Worm (Caenorhabditis elegans) whole organism, L2 larva: ENCODE data around the gene B0222.5.

Source experiments
- C34F6.9 ChIP-seq: fragments of 150-350 bp; optimal IDR thresholded peaks from 2 replicates; lab custom pipeline; 2014; ENCODE audit warnings: missing biosample characterization, missing genetic modification characterization
- F13H6.1 ChIP-seq: sonication (generic microtip); optimal IDR thresholded peaks from 2 replicates; lab custom pipeline; 2016; ENCODE audit warnings: missing genetic modification characterization, missing compliant biosample characterization
- Y55F3AM.14 ChIP-seq: fragments of 200-800 bp; sonication (Bioruptor generic); optimal IDR thresholded peaks from 2 replicates; lab custom pipeline; 2018; ENCODE audit warnings: mild to moderate bottlenecking, missing genetic modification characterization, missing compliant biosample characterization
- ZK546.5 ChIP-seq: sonication (generic microtip); optimal IDR thresholded peaks from 2 replicates; lab custom pipeline; 2017; ENCODE audit warnings: missing biosample characterization, missing genetic modification characterization
- alr-1 ChIP-seq: fragments of 150-350 bp; optimal IDR thresholded peaks from 2 replicates; lab custom pipeline; 2014; ENCODE audit warnings: missing biosample characterization, missing genetic modification characterization
- aly-2 ChIP-seq: fragments of 150-350 bp; optimal IDR thresholded peaks from 2 replicates; lab custom pipeline; 2014; ENCODE audit warnings: missing biosample characterization, missing genetic modification characterization
- blmp-1 ChIP-seq: sonication (generic microtip); optimal IDR thresholded peaks from 2 replicates; lab custom pipeline; 2017; ENCODE audit warnings: missing genetic modification characterization, mild to moderate bottlenecking, missing compliant biosample characterization, antibody characterized with exemption, moderate library complexity; ENCODE audit not compliant: insufficient read depth
- ceh-16 ChIP-seq: fragments of 150-350 bp; optimal IDR thresholded peaks from 2 replicates; lab custom pipeline; 2014; ENCODE audit warnings: missing biosample characterization, missing genetic modification characterization
- ceh-82 ChIP-seq: fragments of 150-350 bp; optimal IDR thresholded peaks from 2 replicates; lab custom pipeline; 2014; ENCODE audit warnings: missing biosample characterization, missing genetic modification characterization
- crh-2 ChIP-seq: sonication (generic microtip); optimal IDR thresholded peaks from 2 replicates; lab custom pipeline; 2017; ENCODE audit warnings: missing biosample characterization, missing genetic modification characterization
- dmd-4 ChIP-seq: sonication (generic microtip); optimal IDR thresholded peaks from 2 replicates; lab custom pipeline; 2017; ENCODE audit warnings: missing biosample characterization, missing genetic modification characterization
- egl-27 ChIP-seq: sonication (generic microtip); optimal IDR thresholded peaks from 3 replicates; lab custom pipeline; 2017; ENCODE audit warnings: missing biosample characterization, missing genetic modification reagents, missing genetic modification characterization
- elt-1 ChIP-seq: fragments of 150-350 bp; optimal IDR thresholded peaks from 2 replicates; lab custom pipeline; 2014; ENCODE audit warnings: missing biosample characterization, missing genetic modification characterization
- elt-3 ChIP-seq: sonication (generic microtip); optimal IDR thresholded peaks from 2 replicates; lab custom pipeline; 2017; ENCODE audit warnings: missing biosample characterization, missing genetic modification characterization
- fos-1 ChIP-seq: fragments of 150-350 bp; optimal IDR thresholded peaks from 2 replicates; lab custom pipeline; 2014; ENCODE audit warnings: missing biosample characterization, missing genetic modification characterization
- gmeb-1 ChIP-seq: fragments of 150-350 bp; optimal IDR thresholded peaks from 2 replicates; lab custom pipeline; 2014; ENCODE audit warnings: missing biosample characterization, missing genetic modification characterization
- lin-11 ChIP-seq: fragments of 150-350 bp; sonication (generic microtip); optimal IDR thresholded peaks from 2 replicates; lab custom pipeline; 2014; ENCODE audit warnings: missing biosample characterization, missing genetic modification characterization, inconsistent platforms, mixed read lengths
- lin-13 ChIP-seq: fragments of 150-350 bp; optimal IDR thresholded peaks from 2 replicates; lab custom pipeline; 2014; ENCODE audit warnings: missing biosample characterization, missing genetic modification reagents, missing genetic modification characterization
- lin-39 ChIP-seq: fragments of 150-350 bp; optimal IDR thresholded peaks from 2 replicates; lab custom pipeline; 2014; ENCODE audit warnings: missing biosample characterization, missing genetic modification reagents, missing genetic modification characterization
- mab-5 ChIP-seq: fragments of 150-350 bp; optimal IDR thresholded peaks from 2 replicates; lab custom pipeline; 2014; ENCODE audit warnings: missing biosample characterization, missing genetic modification characterization
- mbf-1 ChIP-seq: sonication (generic microtip); optimal IDR thresholded peaks from 2 replicates; lab custom pipeline; 2017; ENCODE audit warnings: missing biosample characterization, missing genetic modification characterization
- nhr-10 ChIP-seq: sonication (generic microtip); optimal IDR thresholded peaks from 2 replicates; lab custom pipeline; 2017; ENCODE audit warnings: missing biosample characterization, missing genetic modification characterization
- nhr-11 ChIP-seq: fragments of 150-350 bp; optimal IDR thresholded peaks from 2 replicates; lab custom pipeline; 2014; ENCODE audit warnings: missing biosample characterization, missing genetic modification characterization
- nhr-12 ChIP-seq: fragments of 150-350 bp; optimal IDR thresholded peaks from 2 replicates; lab custom pipeline; 2014; ENCODE audit warnings: missing biosample characterization, missing genetic modification characterization
- nhr-129 ChIP-seq: fragments of 150-350 bp; optimal IDR thresholded peaks from 2 replicates; lab custom pipeline; 2014; ENCODE audit warnings: missing biosample characterization, missing genetic modification characterization
- nhr-21 ChIP-seq: fragments of 150-350 bp; optimal IDR thresholded peaks from 2 replicates; lab custom pipeline; 2014; ENCODE audit warnings: missing biosample characterization, missing genetic modification characterization
- nhr-23 ChIP-seq: fragments of 150-350 bp; optimal IDR thresholded peaks from 2 replicates; lab custom pipeline; 2014; ENCODE audit warnings: missing biosample characterization, missing genetic modification reagents, missing genetic modification characterization
- nhr-237 ChIP-seq: fragments of 150-350 bp; optimal IDR thresholded peaks from 2 replicates; lab custom pipeline; 2014; ENCODE audit warnings: missing biosample characterization, missing genetic modification characterization
- nhr-25 ChIP-seq: fragments of 150-350 bp; sonication (generic microtip); optimal IDR thresholded peaks from 3 replicates; lab custom pipeline; 2014; ENCODE audit warnings: missing biosample characterization, missing genetic modification characterization
- nhr-6 ChIP-seq: fragments of 150-350 bp; optimal IDR thresholded peaks from 2 replicates; lab custom pipeline; 2014; ENCODE audit warnings: missing biosample characterization, missing genetic modification characterization
- nhr-77 ChIP-seq: fragments of 150-350 bp; optimal IDR thresholded peaks from 2 replicates; lab custom pipeline; 2014; ENCODE audit warnings: missing biosample characterization, missing genetic modification characterization
- peb-1 ChIP-seq: fragments of 150-350 bp; optimal IDR thresholded peaks from 2 replicates; lab custom pipeline; 2014; ENCODE audit warnings: missing biosample characterization, missing genetic modification characterization
- sem-4 ChIP-seq: fragments of 150-350 bp; optimal IDR thresholded peaks from 2 replicates; lab custom pipeline; 2014; ENCODE audit warnings: missing biosample characterization, missing genetic modification reagents, missing genetic modification characterization
- skn-1 ChIP-seq: sonication (generic microtip); optimal IDR thresholded peaks from 2 replicates; lab custom pipeline; 2017; ENCODE audit warnings: missing biosample characterization, missing genetic modification characterization
- sma-3 ChIP-seq: sonication (generic microtip); optimal IDR thresholded peaks from 2 replicates; lab custom pipeline; 2016; ENCODE audit warnings: missing genetic modification reagents, missing genetic modification characterization, missing compliant biosample characterization
- sma-9 ChIP-seq, 2 experiments: fragments of 150-350 bp in 1 of 2; sonication (generic microtip) in 1 of 2; optimal IDR thresholded peaks; 2 replicates each; lab custom pipeline; 2014 to 2016; ENCODE audit warnings: missing genetic modification characterization in 2 of 2, mild to moderate bottlenecking in 1 of 2, missing biosample characterization in 1 of 2, missing compliant biosample characterization in 1 of 2, missing genetic modification reagents in 1 of 2, moderate library complexity in 1 of 2
- snpc-4 ChIP-seq: fragments of 150-350 bp; optimal IDR thresholded peaks from 2 replicates; lab custom pipeline; 2014; ENCODE audit warnings: missing biosample characterization, missing genetic modification characterization
- unc-39 ChIP-seq: fragments of 150-350 bp; optimal IDR thresholded peaks from 2 replicates; lab custom pipeline; 2014; ENCODE audit warnings: missing biosample characterization, missing genetic modification characterization
- unc-55 ChIP-seq: fragments of 150-350 bp; sonication (generic microtip); optimal IDR thresholded peaks from 3 replicates; lab custom pipeline; 2014; ENCODE audit warnings: missing biosample characterization, missing genetic modification reagents, missing genetic modification characterization
- zag-1 ChIP-seq: fragments of 150-350 bp; optimal IDR thresholded peaks from 2 replicates; lab custom pipeline; 2014; ENCODE audit warnings: missing biosample characterization, missing genetic modification characterization
- ztf-1 ChIP-seq: fragments of 200-800 bp; sonication (Bioruptor generic); conservative IDR thresholded peaks from 2 replicates; pipeline ENCODE4 v1.3.6; 2022; ENCODE audit warnings: missing genetic modification characterization, missing compliant biosample characterization
- ztf-11 ChIP-seq: sonication (generic microtip); optimal IDR thresholded peaks from 2 replicates; lab custom pipeline; 2017; ENCODE audit warnings: missing biosample characterization, missing genetic modification characterization
- ztf-4 ChIP-seq: fragments of 150-350 bp; optimal IDR thresholded peaks from 2 replicates; lab custom pipeline; 2014; ENCODE audit warnings: missing biosample characterization, missing genetic modification characterization

The B0222.5 gene

ce11 chrV:9173789-9174188, 19.1 kb upstream of the B0222.5 start, which contains the start of gene pqn-16:
Gene pqn-16 (plus strand): TSS chrV:9174089.
- TF ChIP-seq peb-1 (tag; lab: Kevin White, UChicago) (no peak), ztf-1 (no peak), blmp-1 (tag; lab: Kevin White, UChicago) (no peak), alr-1 (no peak), sem-4 (no peak), nhr-12 (tag; lab: Kevin White, UChicago) (no peak), egl-27 (tag; lab: Kevin White, UChicago) (no peak), ZK546.5 (tag; lab: Kevin White, UChicago) (no peak), Y55F3AM.14 (no peak), lin-13 (GFP tag; lab: Kevin White, UChicago) (no peak), lin-11 (tag; lab: Kevin White, UChicago) (no peak), C34F6.9 (tag; lab: Kevin White, UChicago) (no peak), nhr-11 (no peak), sma-3 (no peak), skn-1 (tag; lab: Kevin White, UChicago) (no peak), ceh-82 (tag; lab: Kevin White, UChicago) (no peak), sma-9 (GFP tag; optimal IDR thresholded peaks at IDR 0.05; lab: Kevin White, UChicago) (no peak), sma-9 (tag; optimal IDR thresholded peaks at IDR 0.05; lab: Kevin White, UChicago) (no peak), snpc-4 (tag; lab: Kevin White, UChicago) (no peak), nhr-6 (tag; lab: Kevin White, UChicago) (no peak), mbf-1 (tag; lab: Kevin White, UChicago) (no peak)

ce11 chrV:9172989-9173388, 18.3 kb upstream of the B0222.5 start, which contains the start of gene gad-3:
Gene gad-3 (minus strand): TSS chrV:9173005.
- TF ChIP-seq ztf-4 (no peak), fos-1 (tag; lab: Kevin White, UChicago) (peak; percentile 44), F13H6.1 (tag; lab: Kevin White, UChicago) (no peak)

- TF ChIP-seq peb-1 (tag; lab: Kevin White, UChicago) (no peak), unc-55 (GFP tag; lab: Kevin White, UChicago) (no peak), elt-3 (tag; lab: Kevin White, UChicago) (no peak), ztf-4 (no peak), nhr-77 (no peak), mab-5 (no peak), nhr-237 (tag; lab: Kevin White, UChicago) (no peak), aly-2 (tag; lab: Kevin White, UChicago) (no peak), crh-2 (tag; lab: Kevin White, UChicago) (no peak), nhr-11 (no peak), lin-39 (no peak), nhr-6 (tag; lab: Kevin White, UChicago) (no peak), ztf-11 (tag; lab: Kevin White, UChicago) (no peak), skn-1 (tag; lab: Kevin White, UChicago) (no peak), nhr-23 (tag; lab: Kevin White, UChicago) (no peak), lin-11 (tag; lab: Kevin White, UChicago) (no peak)
These were observed 13.4 kb upstream of the B0222.5 start, which contains the start of gene B0222.11 for ce11 chrV:9168089-9168488. Gene B0222.11 (minus strand): TSS chrV:9168189.

ce11 chrV:9166306-9166705, 11.6 kb upstream of the B0222.5 start:
- no peak for TF ChIP-seq lin-39
- TF ChIP-seq dmd-4 (tag; lab: Kevin White, UChicago): no peak
- no peak for TF ChIP-seq nhr-10 (tag; lab: Kevin White, UChicago)
- peak; percentile 37 for TF ChIP-seq blmp-1 (tag; lab: Kevin White, UChicago)
- no peak for TF ChIP-seq nhr-21
- TF ChIP-seq ZK546.5 (tag; lab: Kevin White, UChicago): no peak
- TF ChIP-seq sma-3: no peak
- no peak for TF ChIP-seq nhr-12 (tag; lab: Kevin White, UChicago)
- no peak for TF ChIP-seq mbf-1 (tag; lab: Kevin White, UChicago)
- TF ChIP-seq C34F6.9 (tag; lab: Kevin White, UChicago): no peak
- TF ChIP-seq zag-1: no peak
- TF ChIP-seq aly-2 (tag; lab: Kevin White, UChicago): no peak
- TF ChIP-seq Y55F3AM.14: no peak
- no peak for TF ChIP-seq peb-1 (tag; lab: Kevin White, UChicago)
- TF ChIP-seq nhr-11: no peak
- TF ChIP-seq nhr-77: no peak
- TF ChIP-seq unc-55 (GFP tag; lab: Kevin White, UChicago): no peak
- peak; percentile 8 for TF ChIP-seq nhr-6 (tag; lab: Kevin White, UChicago)
- no peak for TF ChIP-seq mab-5
- TF ChIP-seq nhr-25 (tag; lab: Kevin White, UChicago): peak; percentile 44
- no peak for TF ChIP-seq nhr-23 (tag; lab: Kevin White, UChicago)
- no peak for TF ChIP-seq ztf-4
- TF ChIP-seq ceh-16 (tag; lab: Kevin White, UChicago): peak; percentile 58
- TF ChIP-seq nhr-237 (tag; lab: Kevin White, UChicago): no peak
- no peak for TF ChIP-seq ztf-11 (tag; lab: Kevin White, UChicago)
- TF ChIP-seq crh-2 (tag; lab: Kevin White, UChicago): peak; percentile 18
- no peak for TF ChIP-seq egl-27 (tag; lab: Kevin White, UChicago)
- TF ChIP-seq snpc-4 (tag; lab: Kevin White, UChicago): no peak
- TF ChIP-seq fos-1 (tag; lab: Kevin White, UChicago): no peak
- no peak for TF ChIP-seq ztf-1
- no peak for TF ChIP-seq unc-39
- no peak for TF ChIP-seq gmeb-1
- TF ChIP-seq nhr-129 (tag; lab: Kevin White, UChicago): peak; percentile 21
- no peak for TF ChIP-seq elt-1
- TF ChIP-seq sem-4: no peak
- TF ChIP-seq F13H6.1 (tag; lab: Kevin White, UChicago): no peak
